Worm (Caenorhabditis elegans): ENCODE results near the gene apt-9.

DNA sequence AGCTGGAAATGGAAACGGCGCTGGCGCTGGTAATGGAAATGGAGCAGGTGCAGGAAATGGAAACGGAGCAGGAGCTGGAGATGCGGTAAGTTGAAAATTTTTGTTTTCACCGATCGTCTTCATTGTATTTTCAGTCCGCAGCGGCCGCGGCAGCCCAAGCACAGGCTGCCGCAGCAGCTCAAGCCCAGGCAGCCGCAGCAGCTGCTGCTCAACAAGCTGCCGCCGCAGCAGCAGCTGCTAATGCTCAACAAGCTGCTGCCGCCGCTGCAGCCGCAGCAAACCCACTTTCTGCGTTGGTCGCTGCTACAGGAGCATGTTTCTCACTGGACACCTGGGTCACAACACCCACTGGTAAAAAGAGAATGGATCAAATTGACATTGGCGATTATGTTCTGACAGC, 46.1 kb downstream of the apt-9 start:
- TF ChIP-seq snpc-4 (tag; optimal IDR thresholded peaks at IDR 0.05) (no peak), vab-7 (GFP tag; IDR thresholded peaks at IDR 0.05) (no peak), Y48G9A.11 (GFP tag; IDR thresholded peaks at IDR 0.05) (no peak), nhr-25 (tag; optimal IDR thresholded peaks at IDR 0.05; ENCODE audit: borderline replicate concordance, insufficient read depth) (no peak), ceh-82 (tag; optimal IDR thresholded peaks at IDR 0.05) (no peak), pqm-1 (tag; optimal IDR thresholded peaks at IDR 0.05) (no peak), nhr-10 (tag; optimal IDR thresholded peaks at IDR 0.05) (no peak), zag-1 (tag; optimal IDR thresholded peaks at IDR 0.05) (no peak), F26F4.8 (GFP tag; conservative IDR thresholded peaks at IDR 0.05) (no peak), dpl-1 (GFP tag; optimal IDR thresholded peaks at IDR 0.05) (no peak), mdl-1 (tag; optimal IDR thresholded peaks at IDR 0.05) (no peak), ZK546.5 (tag; optimal IDR thresholded peaks at IDR 0.05) (no peak), lin-38 (GFP tag; IDR thresholded peaks at IDR 0.05) (no peak)
